Worm (Caenorhabditis elegans) whole organism, young adult: ENCODE measurements around the gene srz-71.

Experiments used
- dpl-1 ChIP-seq: fragments of 150-350 bp; optimal IDR thresholded peaks from 2 replicates; lab custom pipeline; 2014; ENCODE audit warnings: missing biosample characterization, missing genetic modification reagents, missing genetic modification characterization
- efl-1 ChIP-seq: fragments of 150-350 bp; optimal IDR thresholded peaks from 2 replicates; lab custom pipeline; 2014; ENCODE audit warnings: missing biosample characterization, missing genetic modification reagents, missing genetic modification characterization
- pha-4 ChIP-seq: fragments of 150-350 bp; sonication (generic microtip); optimal IDR thresholded peaks from 2 replicates; lab custom pipeline; 2014; ENCODE audit warnings: missing biosample characterization, missing genetic modification reagents, missing genetic modification characterization

ce11 chrIV:16380278-16380677 is 47.6 kb downstream of the srz-71 start:
- no peak for TF ChIP-seq pha-4 (tag; lab: Kevin White, UChicago)
- no peak for TF ChIP-seq efl-1
- no peak for TF ChIP-seq dpl-1 (GFP tag; lab: Kevin White, UChicago)
